Worm (Caenorhabditis elegans): Measurements from ENCODE around the gene pac-1.

Gene pac-1

ce11 chrIII:8560398-8560797 is 65.6 kb downstream of the pac-1 start:
- TF ChIP-seq ref-1 (GFP tag; conservative IDR thresholded peaks at IDR 0.05): no peak
- TF ChIP-seq ztf-29 (GFP tag; IDR thresholded peaks at IDR 0.05): no peak
- TF ChIP-seq med-1 (GFP tag; optimal IDR thresholded peaks at IDR 0.05; ENCODE audit: insufficient read depth): no peak
- TF ChIP-seq tab-1 (GFP tag; IDR thresholded peaks at IDR 0.05): no peak
- TF ChIP-seq cog-1 (tag; optimal IDR thresholded peaks at IDR 0.05): no peak
- no peak for TF ChIP-seq T22C8.4 (GFP tag; IDR thresholded peaks at IDR 0.05)
- no peak for TF ChIP-seq klf-2 (GFP tag; conservative IDR thresholded peaks at IDR 0.05)
- no peak for TF ChIP-seq ztf-23 (GFP tag; IDR thresholded peaks at IDR 0.05)
- TF ChIP-seq flt-1 (GFP tag; IDR thresholded peaks at IDR 0.05): no peak

ce11 chrIII:8560836-8561235 is 66.0 kb downstream of the pac-1 start, which contains the start of gene acdh-6:
TSS of gene acdh-6 (plus strand) at chrIII:8561136.
- TF ChIP-seq flt-1 (GFP tag; IDR thresholded peaks at IDR 0.05) (no peak), med-1 (GFP tag; optimal IDR thresholded peaks at IDR 0.05; ENCODE audit: insufficient read depth) (no peak), ztf-23 (GFP tag; IDR thresholded peaks at IDR 0.05) (no peak)

DNA sequence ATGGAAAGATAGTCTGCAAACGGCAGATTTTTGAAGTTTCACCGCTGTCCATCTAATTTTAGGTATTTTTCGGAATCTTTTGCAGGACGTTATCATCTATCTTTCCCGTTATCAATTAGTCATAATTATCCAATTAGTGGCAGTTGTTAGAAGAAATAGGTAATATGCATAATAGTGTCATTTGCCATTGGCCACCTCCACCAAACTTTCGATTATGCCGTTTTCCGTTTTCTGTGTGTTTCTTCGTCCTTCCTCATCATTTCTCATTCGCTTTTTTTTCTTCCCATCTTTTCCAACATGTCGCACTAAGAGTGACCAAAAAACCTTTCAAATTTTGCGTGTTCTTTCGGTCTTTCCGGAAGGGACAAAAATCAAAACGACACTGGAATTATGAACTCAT is 69.6 kb downstream of the pac-1 start:
- no peak for TF ChIP-seq T22C8.4 (GFP tag; IDR thresholded peaks at IDR 0.05)
- TF ChIP-seq cog-1 (tag; optimal IDR thresholded peaks at IDR 0.05): no peak
- TF ChIP-seq ztf-23 (GFP tag; IDR thresholded peaks at IDR 0.05): no peak
